Fruit fly (Drosophila melanogaster) whole organism, embryonic: ENCODE measurements around the gene CG13049.
A peak's percentile ranks its signal among the peaks of the same experiment; 100 is the strongest.

ENCODE experiments used
- Ada2b ChIP-seq: fragments of 200-800 bp; sonication (Bioruptor generic); IDR thresholded peaks from 2 replicates; pipeline ENCODE4 v1.3.6; 2022; ENCODE audit warnings: missing biosample characterization, missing genetic modification characterization
- Aef1 ChIP-seq: fragments of 200-800 bp; sonication (Bioruptor generic); IDR thresholded peaks from 3 replicates; pipeline ENCODE4 v1.3.6; 2022; ENCODE audit warnings: missing biosample characterization, missing genetic modification characterization
- CG11504 ChIP-seq: fragments of 200-800 bp; sonication (Bioruptor generic); optimal IDR thresholded peaks from 3 replicates; lab custom pipeline; 2019; ENCODE audit warnings: missing biosample characterization, mild to moderate bottlenecking, missing genetic modification characterization, moderate library complexity
- CG12219 ChIP-seq: fragments of 200-800 bp; sonication (Bioruptor generic); optimal IDR thresholded peaks from 3 replicates; lab custom pipeline; 2018; ENCODE audit warnings: missing biosample characterization, mild to moderate bottlenecking, missing genetic modification characterization
- CG12659 ChIP-seq: fragments of 200-800 bp; sonication (Bioruptor generic); optimal IDR thresholded peaks from 3 replicates; lab custom pipeline; 2017; ENCODE audit warnings: mild to moderate bottlenecking, missing biosample characterization, missing genetic modification reagents, missing genetic modification characterization
- CG13296 ChIP-seq: fragments of 200-800 bp; sonication (Bioruptor generic); optimal IDR thresholded peaks from 3 replicates; lab custom pipeline; 2018; ENCODE audit warnings: missing biosample characterization, mild to moderate bottlenecking, missing genetic modification characterization
- CG14441 ChIP-seq: fragments of 200-800 bp; sonication (Bioruptor generic); IDR thresholded peaks from 2 replicates; pipeline ENCODE4 v1.3.6; 2022; ENCODE audit warnings: missing biosample characterization, missing genetic modification characterization
- CG15269 ChIP-seq: fragments of 200-800 bp; sonication (Bioruptor generic); optimal IDR thresholded peaks from 2 replicates; lab custom pipeline; 2018; ENCODE audit warnings: missing biosample characterization, mild to moderate bottlenecking, missing genetic modification characterization, moderate library complexity
- CG17328 ChIP-seq: fragments of 200-800 bp; sonication (Bioruptor generic); IDR thresholded peaks from 2 replicates; pipeline ENCODE4 v1.3.6; 2022; ENCODE audit warnings: missing biosample characterization, missing genetic modification characterization
- CG17385 ChIP-seq: fragments of 200-800 bp; sonication (Bioruptor generic); optimal IDR thresholded peaks from 3 replicates; lab custom pipeline; 2018; ENCODE audit warnings: missing biosample characterization, mild to moderate bottlenecking, missing genetic modification characterization
- CG17829 ChIP-seq: fragments of 200-800 bp; optimal IDR thresholded peaks from 2 replicates; lab custom pipeline; 2019; ENCODE audit warnings: missing biosample characterization, mild to moderate bottlenecking, missing genetic modification characterization, moderate library complexity
- CG2678 ChIP-seq: fragments of 200-800 bp; sonication (Bioruptor generic); optimal IDR thresholded peaks from 3 replicates; lab custom pipeline; 2019; ENCODE audit warnings: missing biosample characterization, mild to moderate bottlenecking, missing genetic modification characterization, moderate library complexity
- CG30403 ChIP-seq: fragments of 200-800 bp; sonication (Bioruptor generic); optimal IDR thresholded peaks from 3 replicates; lab custom pipeline; 2016; ENCODE audit warnings: missing biosample characterization, missing genetic modification characterization
- CG32772 ChIP-seq: fragments of 200-800 bp; sonication (Bioruptor generic); IDR thresholded peaks from 2 replicates; pipeline ENCODE4 v1.3.6; 2022; ENCODE audit warnings: missing biosample characterization, missing genetic modification characterization
- CG6689 ChIP-seq: fragments of 200-800 bp; sonication (Bioruptor generic); IDR thresholded peaks from 2 replicates; pipeline ENCODE4 v1.3.6; 2022; ENCODE audit warnings: missing biosample characterization, missing genetic modification characterization
- CG6765 ChIP-seq: fragments of 200-800 bp; sonication (Bioruptor generic); optimal IDR thresholded peaks from 3 replicates; lab custom pipeline; 2017; ENCODE audit warnings: missing biosample characterization, mild to moderate bottlenecking, missing genetic modification characterization
- CG7357 ChIP-seq: fragments of 200-800 bp; sonication (Bioruptor generic); IDR thresholded peaks from 3 replicates; pipeline ENCODE4 v1.3.6; 2022; ENCODE audit warnings: missing biosample characterization, missing genetic modification characterization
- CoRest ChIP-seq: fragments of 200-800 bp; sonication (Bioruptor generic); optimal IDR thresholded peaks from 3 replicates; lab custom pipeline; 2018; ENCODE audit warnings: missing biosample characterization, mild to moderate bottlenecking, missing genetic modification characterization, moderate library complexity
- D19A ChIP-seq: fragments of 200-800 bp; optimal IDR thresholded peaks from 3 replicates; lab custom pipeline; 2019; ENCODE audit warnings: missing biosample characterization, mild to moderate bottlenecking, missing genetic modification characterization, moderate library complexity
- Doc2 ChIP-seq: fragments of 200-800 bp; sonication (Bioruptor generic); IDR thresholded peaks from 2 replicates; pipeline ENCODE4 v1.3.6; 2022; ENCODE audit warnings: missing biosample characterization, missing genetic modification characterization
- E2f2 ChIP-seq: fragments of 200-800 bp; sonication (Bioruptor generic); IDR thresholded peaks from 2 replicates; pipeline ENCODE4 v1.3.6; 2022; ENCODE audit warnings: missing biosample characterization, missing genetic modification characterization
- Eip74EF ChIP-seq, 2 experiments: fragments of 200-800 bp in 1 of 2; fragments of >200 bp in 1 of 2; sonication (Bioruptor generic) in 1 of 2; optimal IDR thresholded peaks; 2 replicates each; lab custom pipeline; 2017 to 2019; ENCODE audit warnings: missing biosample characterization in 2 of 2, missing genetic modification characterization in 2 of 2, mild to moderate bottlenecking in 1 of 2, moderate library complexity in 1 of 2
- Ets65A ChIP-seq: fragments of 200-800 bp; sonication (Bioruptor generic); peaks from one replicate; lab custom pipeline; 2016; ENCODE audit warnings: missing biosample characterization, missing genetic modification characterization
- Gug ChIP-seq: fragments of 200-800 bp; sonication (Bioruptor generic); IDR thresholded peaks from 4 replicates; pipeline ENCODE4 v1.3.6; 2022; ENCODE audit warnings: missing biosample characterization, missing genetic modification characterization
- H15 ChIP-seq: fragments of 200-800 bp; sonication (Bioruptor generic); IDR thresholded peaks from 3 replicates; pipeline ENCODE4 v1.3.6; 2022; ENCODE audit warnings: missing biosample characterization, missing genetic modification characterization
- Lim3 ChIP-seq: fragments of 200-800 bp; sonication (Bioruptor generic); IDR thresholded peaks from 2 replicates; pipeline ENCODE4 v1.3.6; 2022; ENCODE audit warnings: missing biosample characterization, missing genetic modification characterization
- Sox102F ChIP-seq: fragments of 200-800 bp; sonication (Bioruptor generic); optimal IDR thresholded peaks from 2 replicates; lab custom pipeline; 2018; ENCODE audit warnings: missing biosample characterization, mild to moderate bottlenecking, missing genetic modification characterization, moderate library complexity
- abd-A ChIP-seq: fragments of 200-800 bp; sonication (Bioruptor generic); optimal IDR thresholded peaks from 3 replicates; lab custom pipeline; 2019; ENCODE audit warnings: missing biosample characterization, mild to moderate bottlenecking, missing genetic modification characterization, moderate library complexity
- ato ChIP-seq: fragments of 200-800 bp; sonication (Bioruptor generic); IDR thresholded peaks from 2 replicates; pipeline ENCODE4 v1.3.6; 2022; ENCODE audit warnings: missing biosample characterization, missing genetic modification characterization; ENCODE audit not compliant: partially characterized antibody
- bigmax ChIP-seq: fragments of 200-800 bp; sonication (Bioruptor generic); optimal IDR thresholded peaks from 2 replicates; lab custom pipeline; 2018; ENCODE audit warnings: missing biosample characterization, mild to moderate bottlenecking, missing genetic modification characterization
- bsh ChIP-seq, 2 experiments: fragments of 200-800 bp; sonication (Bioruptor generic); optimal IDR thresholded peaks; 2 replicates each; lab custom pipeline; 2017 to 2018; ENCODE audit warnings: mild to moderate bottlenecking in 2 of 2, missing biosample characterization in 2 of 2, missing genetic modification characterization in 2 of 2, moderate library complexity in 1 of 2
- chif ChIP-seq, 2 experiments: fragments of 200-800 bp; sonication (Bioruptor generic); optimal IDR thresholded peaks; 3 replicates each; lab custom pipeline; 2016; ENCODE audit warnings: missing biosample characterization in 2 of 2, missing genetic modification characterization in 2 of 2
- dmrt99B ChIP-seq: fragments of 200-800 bp; sonication (Bioruptor generic); optimal IDR thresholded peaks from 2 replicates; lab custom pipeline; 2018; ENCODE audit warnings: missing biosample characterization, mild to moderate bottlenecking, missing genetic modification characterization, moderate library complexity
- esg ChIP-seq: fragments of 200-800 bp; sonication (Bioruptor generic); conservative IDR thresholded peaks from 2 replicates; pipeline ENCODE4 v1.3.6; 2022; ENCODE audit warnings: missing biosample characterization, missing genetic modification characterization
- fd96Cb ChIP-seq: fragments of 200-800 bp; sonication (Bioruptor generic); optimal IDR thresholded peaks from 2 replicates; lab custom pipeline; 2018; ENCODE audit warnings: missing biosample characterization, mild to moderate bottlenecking, missing genetic modification characterization, moderate library complexity
- gcm ChIP-seq: fragments of 200-800 bp; sonication (Bioruptor generic); optimal IDR thresholded peaks from 2 replicates; lab custom pipeline; 2019; ENCODE audit warnings: missing biosample characterization, mild to moderate bottlenecking, missing genetic modification characterization, moderate library complexity
- grau ChIP-seq: fragments of 200-800 bp; optimal IDR thresholded peaks from 3 replicates; lab custom pipeline; 2019; ENCODE audit warnings: missing biosample characterization, mild to moderate bottlenecking, missing genetic modification characterization, moderate library complexity
- hkb ChIP-seq, 2 experiments: fragments of 200-800 bp in 1 of 2; fragments of >200 bp in 1 of 2; sonication (Bioruptor generic) in 1 of 2; IDR thresholded peaks in 1 of 2; optimal IDR thresholded peaks in 1 of 2; 2 replicates each; pipeline versions ENCODE4 v1.3.6 to Lab custom; 2017 to 2022; ENCODE audit warnings: missing biosample characterization in 1 of 2, missing genetic modification characterization in 1 of 2
- klu ChIP-seq: fragments of 200-800 bp; sonication (Bioruptor generic); IDR thresholded peaks from 2 replicates; pipeline ENCODE4 v1.3.6; 2022; ENCODE audit warnings: missing biosample characterization, missing genetic modification characterization
- nom ChIP-seq: fragments of 200-800 bp; sonication (Bioruptor generic); optimal IDR thresholded peaks from 2 replicates; lab custom pipeline; 2017; ENCODE audit warnings: missing biosample characterization, missing genetic modification characterization, mild to moderate bottlenecking, moderate library complexity, missing genetic modification reagents
- ranshi ChIP-seq: fragments of 200-800 bp; sonication (Bioruptor generic); IDR thresholded peaks from 2 replicates; pipeline ENCODE4 v1.3.6; 2022; ENCODE audit warnings: missing biosample characterization, missing genetic modification characterization
- row ChIP-seq: fragments of 200-800 bp; sonication (Bioruptor generic); IDR thresholded peaks from 3 replicates; pipeline ENCODE4 v1.3.6; 2022; ENCODE audit warnings: missing biosample characterization, missing genetic modification characterization
- sens ChIP-seq: fragments of 200-800 bp; sonication (Bioruptor generic); peaks from one replicate; lab custom pipeline; 2016; ENCODE audit warnings: missing biosample characterization, missing genetic modification characterization
- so ChIP-seq: fragments of 200-800 bp; sonication (Bioruptor generic); IDR thresholded peaks from 3 replicates; pipeline ENCODE4 v1.3.6; 2022; ENCODE audit warnings: missing biosample characterization, missing genetic modification characterization
- tap ChIP-seq: fragments of 200-800 bp; optimal IDR thresholded peaks from 3 replicates; lab custom pipeline; 2019; ENCODE audit warnings: missing biosample characterization, mild to moderate bottlenecking, missing genetic modification characterization, moderate library complexity
- tio ChIP-seq: fragments of 200-800 bp; sonication (Bioruptor generic); optimal IDR thresholded peaks from 2 replicates; lab custom pipeline; 2017; ENCODE audit warnings: missing biosample characterization, missing genetic modification characterization, inconsistent platforms
- unpg ChIP-seq: fragments of 200-800 bp; sonication (Bioruptor generic); optimal IDR thresholded peaks from 3 replicates; lab custom pipeline; 2018; ENCODE audit warnings: missing biosample characterization, mild to moderate bottlenecking, missing genetic modification characterization, moderate library complexity
- vvl ChIP-seq: fragments of 200-800 bp; sonication (Bioruptor generic); IDR thresholded peaks from 2 replicates; pipeline ENCODE4 v1.3.6; 2022; ENCODE audit warnings: missing biosample characterization, missing genetic modification characterization
- zen2 ChIP-seq: fragments of 200-800 bp; sonication (Bioruptor generic); IDR thresholded peaks from 3 replicates; pipeline ENCODE4 v1.3.6; 2022; ENCODE audit warnings: missing biosample characterization, missing genetic modification characterization; ENCODE audit not compliant: partially characterized antibody

Gene CG13049

DNA sequence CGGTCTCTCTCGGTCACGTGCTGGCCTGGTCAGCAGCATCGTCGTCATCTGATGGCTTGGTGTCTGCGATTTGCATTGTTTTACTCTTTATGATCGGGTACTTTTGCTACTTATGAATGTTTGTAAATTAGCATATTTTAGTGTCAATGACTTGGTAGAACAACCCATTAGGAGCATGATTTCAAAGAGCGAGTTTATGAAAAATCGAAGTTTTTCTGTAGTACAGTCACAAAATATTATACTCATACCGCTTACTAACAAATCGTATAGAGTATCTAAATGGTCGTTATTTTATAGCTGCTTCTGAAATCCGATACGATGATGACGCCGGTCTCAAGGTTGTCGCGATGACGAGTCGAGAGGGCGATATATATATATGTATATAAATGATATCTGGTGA lies 4.5 kb upstream of the CG13049 start (continued):
- TF ChIP-seq bsh (GFP tag; optimal IDR thresholded peaks at IDR 0.05; lab: Kevin White, UChicago), result peak; percentile 12 to 16
- TF ChIP-seq chif (GFP tag; optimal IDR thresholded peaks at IDR 0.05; lab: Kevin White, UChicago), result no peak
- no peak for TF ChIP-seq bigmax (GFP tag; lab: Kevin White, UChicago)
- TF ChIP-seq CG32772 (GFP tag; lab: Robert Waterston, UW), result 0 out of 2 replicates have a peak, but pooled peaks have one; percentile 8
- peak; percentile 68 for TF ChIP-seq CG11504 (tag; lab: Kevin White, UChicago)
- no peak for TF ChIP-seq H15
- peak; percentile 45; the same call in 1 of the 3 replicates for TF ChIP-seq so (GFP tag; lab: Robert Waterston, UW)
- TF ChIP-seq klu (GFP tag; lab: Robert Waterston, UW), result no peak
- no peak for TF ChIP-seq CG17328 (GFP tag; lab: Robert Waterston, UW)
- TF ChIP-seq E2f2 (GFP tag; lab: Robert Waterston, UW), result 0 out of 2 replicates have a peak, but pooled peaks have one; percentile 27
- TF ChIP-seq Sox102F (GFP tag; lab: Kevin White, UChicago), result peak; percentile 58
- peak; percentile 18 for TF ChIP-seq CG17385 (GFP tag; lab: Kevin White, UChicago)
- TF ChIP-seq grau (tag; lab: Kevin White, UChicago), result peak; percentile 35
- peak; percentile 29 for TF ChIP-seq Ets65A (GFP tag; lab: Kevin White, UChicago)
- no peak for TF ChIP-seq CG6765 (GFP tag; lab: Kevin White, UChicago)
- TF ChIP-seq CG6689 (GFP tag; lab: Robert Waterston, UW), result 0 out of 2 replicates have a peak, but pooled peaks have one; percentile 33
- peak; percentile 19 for TF ChIP-seq fd96Cb
- no peak for TF ChIP-seq CG17829 (tag; lab: Kevin White, UChicago)
- TF ChIP-seq ranshi (GFP tag; lab: Robert Waterston, UW), result peak; percentile 24; the same call in 1 of the 2 replicates
- peak; percentile 52 for TF ChIP-seq unpg (GFP tag; lab: Kevin White, UChicago)
- TF ChIP-seq D19A (tag; lab: Kevin White, UChicago), result peak; percentile 45
- peak; percentile 61 for TF ChIP-seq CG2678 (tag; lab: Kevin White, UChicago)
- peak; percentile 46 for TF ChIP-seq nom (GFP tag; lab: Kevin White, UChicago)
- TF ChIP-seq Eip74EF (GFP tag; optimal IDR thresholded peaks at IDR 0.05; lab: Kevin White, UChicago), result peak in 1 of 2 experiments; percentile 51
- TF ChIP-seq Lim3, result no peak
- TF ChIP-seq tio, result no peak
- TF ChIP-seq sens (GFP tag; lab: Kevin White, UChicago), result peak; percentile 74
- TF ChIP-seq gcm (GFP tag; lab: Kevin White, UChicago), result peak; percentile 9
- peak; percentile 66 for TF ChIP-seq row (GFP tag; lab: Robert Waterston, UW)
- peak; percentile 21 for TF ChIP-seq abd-A
- TF ChIP-seq vvl (GFP tag; lab: Robert Waterston, UW), result peak; percentile 62
- peak; percentile 14 for TF ChIP-seq CG12219
- TF ChIP-seq Doc2 (GFP tag; lab: Robert Waterston, UW), result no peak
- peak; percentile 20; the same call in 1 of the 2 replicates for TF ChIP-seq Ada2b
- peak; percentile 16 for TF ChIP-seq CoRest (tag; lab: Kevin White, UChicago)
- TF ChIP-seq CG30403, result peak; percentile 20
- TF ChIP-seq zen2 (GFP tag; lab: Robert Waterston, UW), result no peak
- TF ChIP-seq CG7357 (GFP tag; lab: Robert Waterston, UW), result 0 out of 3 replicates have a peak, but pooled peaks have one; percentile 32
- peak; percentile 40 for TF ChIP-seq tap (tag; lab: Kevin White, UChicago)
- peak; percentile 57 for TF ChIP-seq CG14441
- peak; percentile 23 for TF ChIP-seq CG13296 (GFP tag; lab: Kevin White, UChicago)
- TF ChIP-seq Aef1 (GFP tag; lab: Robert Waterston, UW), result 0 out of 3 replicates have a peak, but pooled peaks have one; percentile 10
- peak; percentile 17 for TF ChIP-seq CG12659 (GFP tag; lab: Kevin White, UChicago)
- TF ChIP-seq CG15269, result peak; percentile 64
- TF ChIP-seq dmrt99B (tag; lab: Kevin White, UChicago), result peak; percentile 67
- no peak for TF ChIP-seq hkb (optimal IDR thresholded peaks at IDR 0.05; lab: Kevin White, UChicago)
- TF ChIP-seq hkb (GFP tag; IDR thresholded peaks at IDR 0.05; lab: Robert Waterston, UW), result 0 out of 2 replicates have a peak, but pooled peaks have one; percentile 22
- peak; percentile 27; the same call in 1 of the 2 replicates for TF ChIP-seq esg (GFP tag; lab: Robert Waterston, UW)
- no peak for TF ChIP-seq ato (GFP tag; lab: Robert Waterston, UW)
- no peak for TF ChIP-seq Gug (GFP tag; lab: Robert Waterston, UW)
